Worm (Caenorhabditis elegans): ENCODE data around the gene nhr-131.

DNA sequence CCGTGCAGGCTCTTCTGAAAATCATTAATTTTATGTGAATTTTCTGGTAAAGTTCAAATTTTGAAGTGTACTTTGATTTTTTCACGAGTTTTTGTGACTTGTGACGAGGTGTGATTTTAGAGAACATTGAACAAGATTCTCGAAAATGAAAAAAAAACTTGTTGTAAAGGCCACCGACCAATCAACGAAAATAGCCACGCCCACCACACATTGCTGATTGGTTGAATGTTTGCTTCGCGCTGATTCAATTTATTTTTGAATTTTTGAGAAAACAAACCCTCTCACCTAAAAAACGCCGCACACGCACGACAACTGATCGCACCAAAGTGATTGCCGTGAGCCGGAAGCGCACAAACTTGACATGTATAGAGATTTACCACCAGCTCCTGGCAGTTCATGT, 11.3 kb upstream of the nhr-131 start:
- TF ChIP-seq nfya-2 (GFP tag; IDR thresholded peaks at IDR 0.05) (no peak), snpc-4 (GFP tag; optimal IDR thresholded peaks at IDR 0.05) (no peak), snpc-4 (tag; optimal IDR thresholded peaks at IDR 0.05) (no peak), ama-1 (optimal IDR thresholded peaks at IDR 0.05) (no peak), ama-1 (GFP tag; optimal IDR thresholded peaks at IDR 0.05) (no peak), hlh-26 (GFP tag; conservative IDR thresholded peaks at IDR 0.05) (no peak), unc-62 (GFP tag; optimal IDR thresholded peaks at IDR 0.05) (no peak), ceh-40 (GFP tag; IDR thresholded peaks at IDR 0.05) (no peak)
